Worm (Caenorhabditis elegans): ENCODE data around the gene M176.5.

DNA sequence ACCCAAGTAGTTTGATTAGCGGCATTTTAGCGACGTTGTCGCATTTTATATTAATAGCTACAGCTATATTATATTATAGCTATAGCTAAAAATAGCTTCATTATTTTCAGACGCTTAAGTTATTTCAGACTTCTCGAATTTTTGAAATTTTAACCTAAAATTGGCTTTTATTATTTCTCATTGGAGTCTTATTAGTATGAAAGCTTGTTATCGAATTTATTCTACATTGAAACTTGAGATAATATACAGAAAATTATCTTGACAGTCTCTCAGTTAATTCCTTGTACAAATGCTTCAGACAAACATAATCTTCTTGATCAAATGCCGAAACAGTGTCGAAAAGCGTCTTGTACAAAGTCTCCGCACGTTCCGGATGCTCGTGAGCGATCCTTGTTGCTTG, 47.7 kb downstream of the M176.5 start, which contains the start of gene srh-48:
- TF ChIP-seq egl-27 (tag; optimal IDR thresholded peaks at IDR 0.05) = no peak
- TF ChIP-seq nhr-76 (tag; optimal IDR thresholded peaks at IDR 0.05) = no peak
- no peak for TF ChIP-seq ama-1 (optimal IDR thresholded peaks at IDR 0.05)

All from whole organism, L3 larva.